Worm (Caenorhabditis elegans): Measurements from ENCODE around the gene F28H6.7.

The F28H6.7 gene

ce11 chrX:14146740-14147140 lies 30.8 kb downstream of the F28H6.7 start (continued):
- TF ChIP-seq rpc-1 (optimal IDR thresholded peaks at IDR 0.05) (no peak), rpc-1 (tag; optimal IDR thresholded peaks at IDR 0.05) (no peak), D2030.7 (GFP tag; IDR thresholded peaks at IDR 0.05) (no peak), hlh-12 (tag; optimal IDR thresholded peaks at IDR 0.05) (no peak), hmg-1.2 (GFP tag; IDR thresholded peaks at IDR 0.05) (peak; percentile 67; the same call in 1 of the 2 replicates), mxl-1 (tag; optimal IDR thresholded peaks at IDR 0.05) (no peak), lin-40 (tag; optimal IDR thresholded peaks at IDR 0.05) (peak; percentile 81), madf-3 (GFP tag; IDR thresholded peaks at IDR 0.05) (no peak), madf-10 (tag; optimal IDR thresholded peaks at IDR 0.05) (no peak), ceh-91 (GFP tag; IDR thresholded peaks at IDR 0.05) (no peak), K11D2.4 (GFP tag; IDR thresholded peaks at IDR 0.05) (peak; percentile 70), mel-28 (tag; optimal IDR thresholded peaks at IDR 0.05; ENCODE audit: borderline replicate concordance) (no peak), aptf-3 (GFP tag; IDR thresholded peaks at IDR 0.05) (no peak), ccch-3 (GFP tag; optimal IDR thresholded peaks at IDR 0.05) (no peak), chd-7 (tag; optimal IDR thresholded peaks at IDR 0.05) (peak; percentile 46), ztf-25 (GFP tag; IDR thresholded peaks at IDR 0.05) (no peak), unc-62 (GFP tag; optimal IDR thresholded peaks at IDR 0.05) (no peak), pha-4 (tag; optimal IDR thresholded peaks at IDR 0.05) (peak; percentile 17), ceh-79 (tag; optimal IDR thresholded peaks at IDR 0.05) (no peak), ama-1 (optimal IDR thresholded peaks at IDR 0.05) (no peak), ama-1 (GFP tag; optimal IDR thresholded peaks at IDR 0.05) (no peak), ztf-6 (GFP tag; IDR thresholded peaks at IDR 0.05) (0 out of 2 replicates have a peak, but pooled peaks have one; percentile 27), F22D6.2 (tag; optimal IDR thresholded peaks at IDR 0.05) (no peak), B0019.2 (GFP tag; conservative IDR thresholded peaks at IDR 0.05) (no peak), ZK185.1 (tag; optimal IDR thresholded peaks at IDR 0.05; ENCODE audit: poor library complexity, severe bottlenecking) (peak; percentile 11), Y53F4B.3 (GFP tag; IDR thresholded peaks at IDR 0.05) (no peak), fkh-3 (tag; optimal IDR thresholded peaks at IDR 0.05) (no peak), K12H6.12 (tag; optimal IDR thresholded peaks at IDR 0.05) (peak; percentile 84), tbp1 (GFP tag; optimal IDR thresholded peaks at IDR 0.05) (peak; percentile 52), nhr-179 (tag; optimal IDR thresholded peaks at IDR 0.05) (no peak), ztf-18 (tag; optimal IDR thresholded peaks at IDR 0.05) (peak; percentile 21), attf-5 (GFP tag; optimal IDR thresholded peaks at IDR 0.05) (peak; percentile 69), C06A6.2 (GFP tag; conservative IDR thresholded peaks at IDR 0.05) (no peak; the same call in 1 of the 2 replicates), pbrm-1 (GFP tag; IDR thresholded peaks at IDR 0.05) (0 out of 2 replicates have a peak, but pooled peaks have one; percentile 51), F57A8.1 (GFP tag; optimal IDR thresholded peaks at IDR 0.05) (no peak), lsy-27 (tag; optimal IDR thresholded peaks at IDR 0.05; ENCODE audit: borderline replicate concordance, insufficient read depth) (no peak), T26A5.8 (tag; optimal IDR thresholded peaks at IDR 0.05) (no peak), dpff-1 (tag; optimal IDR thresholded peaks at IDR 0.05) (no peak), akir-1 (GFP tag; optimal IDR thresholded peaks at IDR 0.05) (no peak), Y56A3A.18 (GFP tag; IDR thresholded peaks at IDR 0.05) (no peak), F10E7.11 (tag; optimal IDR thresholded peaks at IDR 0.05) (no peak), rcor-1 (GFP tag; IDR thresholded peaks at IDR 0.05) (no peak), nhr-27 (tag; optimal IDR thresholded peaks at IDR 0.05) (no peak), ets-4 (GFP tag; optimal IDR thresholded peaks at IDR 0.05) (no peak), dox-1 (GFP tag; IDR thresholded peaks at IDR 0.05) (peak; percentile 52; the same call in 1 of the 2 replicates), lin-35 (GFP tag; optimal IDR thresholded peaks at IDR 0.05) (no peak), madf-8 (GFP tag; conservative IDR thresholded peaks at IDR 0.05) (no peak), attf-6 (GFP tag; IDR thresholded peaks at IDR 0.05) (no peak), B0336.3 (GFP tag; IDR thresholded peaks at IDR 0.05) (0 out of 2 replicates have a peak, but pooled peaks have one; percentile 29), madf-6 (GFP tag; IDR thresholded peaks at IDR 0.05) (no peak), hmg-20 (GFP tag; IDR thresholded peaks at IDR 0.05) (no peak)
